Worm (Caenorhabditis elegans): ENCODE measurements around the gene Y43F8B.19.

DNA sequence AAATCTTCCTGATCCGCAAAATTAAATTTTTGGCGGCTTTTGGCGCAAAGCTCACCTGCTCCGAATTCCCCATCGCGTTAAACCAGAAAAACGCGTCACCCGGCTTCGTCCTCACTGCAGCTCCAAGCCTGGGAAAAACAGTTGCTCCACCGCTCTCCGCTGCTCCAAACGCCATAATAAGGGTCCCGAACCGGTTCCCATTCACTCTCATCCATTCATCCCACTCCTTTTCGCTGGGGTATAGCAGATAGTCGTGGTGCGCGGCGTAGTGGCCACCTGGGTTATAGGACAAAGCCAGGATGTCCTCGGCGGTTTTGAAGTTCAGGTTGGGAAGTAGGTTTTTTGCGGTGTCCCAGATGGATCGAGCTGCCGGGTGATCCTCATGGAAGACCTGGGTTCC is 1.2 kb downstream of the Y43F8B.19 start:
- no peak for TF ChIP-seq nfya-1 (tag; optimal IDR thresholded peaks at IDR 0.05)
- TF ChIP-seq lin-11 (tag; optimal IDR thresholded peaks at IDR 0.05) = no peak

Data from whole organism, late embryonic.